Comparison of ENCODE assay signal across 1 fruit fly cellular context in genomic region chr3L:18357645-18358044, dm6.
TF ChIP-seq lines count a peak whose summit lies in the region.

No protein-coding gene starts in this region.

TF ChIP-seq in whole organism, embryonic, 481 proteins besides CTCF, POLR2A, EP300 and RAD21 (continued from another document):
- TF ChIP-seq slou (GFP tag; optimal IDR thresholded peaks at IDR 0.05; lab: Kevin White, UChicago) = no peak
- TF ChIP-seq CG9797 (GFP tag; optimal IDR thresholded peaks at IDR 0.05; lab: Kevin White, UChicago) = no peak
- TF ChIP-seq CG1024 (GFP tag; IDR thresholded peaks at IDR 0.05; lab: Robert Waterston, UW) = no peak
- TF ChIP-seq CG12942 (GFP tag; optimal IDR thresholded peaks at IDR 0.05; lab: Kevin White, UChicago) = no peak
- TF ChIP-seq dmrt11E (tag; optimal IDR thresholded peaks at IDR 0.05; lab: Kevin White, UChicago) = peak; percentile 80
- TF ChIP-seq repo (GFP tag; optimal IDR thresholded peaks at IDR 0.05; lab: Kevin White, UChicago) = no peak
- no peak for TF ChIP-seq fd102C (GFP tag; optimal IDR thresholded peaks at IDR 0.05; lab: Kevin White, UChicago)
- no peak for TF ChIP-seq row (GFP tag; IDR thresholded peaks at IDR 0.05; lab: Robert Waterston, UW)
- no peak for TF ChIP-seq hth (optimal IDR thresholded peaks at IDR 0.05; lab: Kevin White, UChicago)
- TF ChIP-seq CG11723 (GFP tag; optimal IDR thresholded peaks at IDR 0.05; lab: Kevin White, UChicago) = no peak
- TF ChIP-seq HLH4C (GFP tag; IDR thresholded peaks at IDR 0.05; lab: Robert Waterston, UW; ENCODE audit: partially characterized antibody) = no peak
- TF ChIP-seq Doc2 (GFP tag; IDR thresholded peaks at IDR 0.05; lab: Robert Waterston, UW) = no peak
- TF ChIP-seq z (GFP tag; IDR thresholded peaks at IDR 0.05; lab: Robert Waterston, UW) = no peak
- TF ChIP-seq CG9609 (GFP tag; optimal IDR thresholded peaks at IDR 0.05; lab: Kevin White, UChicago) = no peak
- TF ChIP-seq Scr (GFP tag; IDR thresholded peaks at IDR 0.05; lab: Robert Waterston, UW; ENCODE audit: partially characterized antibody) = no peak
- no peak for TF ChIP-seq crc (GFP tag; optimal IDR thresholded peaks at IDR 0.05; lab: Kevin White, UChicago)
- TF ChIP-seq CG15696 (tag; optimal IDR thresholded peaks at IDR 0.05; lab: Kevin White, UChicago) = peak; percentile 42
- peak; percentile 32 for TF ChIP-seq gsb-n (tag; optimal IDR thresholded peaks at IDR 0.05; lab: Kevin White, UChicago)
- TF ChIP-seq CG9727 (GFP tag; optimal IDR thresholded peaks at IDR 0.05; lab: Kevin White, UChicago) = peak; percentile 61
- TF ChIP-seq seq (GFP tag; IDR thresholded peaks at IDR 0.05; lab: Robert Waterston, UW) = no peak
- no peak for TF ChIP-seq psq (GFP tag; optimal IDR thresholded peaks at IDR 0.05; lab: Kevin White, UChicago)
- no peak for TF ChIP-seq odd (GFP tag; optimal IDR thresholded peaks at IDR 0.05; lab: Kevin White, UChicago)
- no peak for TF ChIP-seq sd (tag; optimal IDR thresholded peaks at IDR 0.05; lab: Kevin White, UChicago)
- TF ChIP-seq ab (GFP tag; optimal IDR thresholded peaks at IDR 0.05; lab: Kevin White, UChicago) = no peak
TF ChIP-seq in whole organism, embryonic: peak in this region for 82.
